Worm (Caenorhabditis elegans) whole organism, late embryonic: ENCODE results near the gene idi-1.

Source experiments
- C08G9.2 ChIP-seq: sonication (generic microtip); optimal IDR thresholded peaks from 2 replicates; lab custom pipeline; 2016; ENCODE audit warnings: mild to moderate bottlenecking, missing genetic modification characterization, moderate library complexity, missing compliant biosample characterization
- C38D4.7 ChIP-seq: fragments of 200-800 bp; sonication (Bioruptor generic); optimal IDR thresholded peaks from 2 replicates; lab custom pipeline; 2018; ENCODE audit warnings: mild to moderate bottlenecking, missing genetic modification characterization, moderate library complexity, missing compliant biosample characterization
- K09A11.1 ChIP-seq: sonication (generic microtip); optimal IDR thresholded peaks from 2 replicates; lab custom pipeline; 2017; ENCODE audit warnings: antibody characterized with exemption, mild to moderate bottlenecking, missing genetic modification characterization, missing compliant biosample characterization; ENCODE audit not compliant: insufficient read depth
- T23F11.4 ChIP-seq: fragments of 200-800 bp; sonication (Bioruptor generic); optimal IDR thresholded peaks from 2 replicates; lab custom pipeline; 2018; ENCODE audit warnings: mild to moderate bottlenecking, missing genetic modification characterization, missing compliant biosample characterization
- Y22D7AL.16 ChIP-seq: sonication (generic microtip); optimal IDR thresholded peaks from 2 replicates; lab custom pipeline; 2016; ENCODE audit warnings: missing genetic modification characterization, missing compliant biosample characterization
- ahr-1 ChIP-seq: sonication (generic microtip); optimal IDR thresholded peaks from 2 replicates; lab custom pipeline; 2016; ENCODE audit warnings: missing genetic modification characterization, missing compliant biosample characterization
- ama-1 ChIP-seq: fragments of 150-350 bp; optimal IDR thresholded peaks from 2 replicates; lab custom pipeline; 2014
- ceh-14 ChIP-seq: sonication (generic microtip); optimal IDR thresholded peaks from 2 replicates; lab custom pipeline; 2016; ENCODE audit warnings: missing genotype, missing genetic modification characterization, missing compliant biosample characterization
- ceh-19 ChIP-seq: fragments of 200-800 bp; sonication (Bioruptor generic); optimal IDR thresholded peaks from 2 replicates; lab custom pipeline; 2018; ENCODE audit warnings: mild to moderate bottlenecking, missing genetic modification characterization, missing compliant biosample characterization
- ceh-2 ChIP-seq: sonication (generic microtip); optimal IDR thresholded peaks from 2 replicates; lab custom pipeline; 2016; ENCODE audit warnings: missing genotype, missing genetic modification characterization, missing compliant biosample characterization
- ceh-22 ChIP-seq: sonication (generic microtip); optimal IDR thresholded peaks from 2 replicates; lab custom pipeline; 2017; ENCODE audit warnings: missing biosample characterization, missing genetic modification characterization
- ceh-34 ChIP-seq: sonication (generic microtip); optimal IDR thresholded peaks from 2 replicates; lab custom pipeline; 2016; ENCODE audit warnings: mild to moderate bottlenecking, missing genetic modification characterization, missing compliant biosample characterization
- ceh-48 ChIP-seq: sonication (generic microtip); optimal IDR thresholded peaks from 2 replicates; lab custom pipeline; 2016; ENCODE audit warnings: missing genetic modification characterization, inconsistent platforms, missing compliant biosample characterization
- ceh-9 ChIP-seq: sonication (generic microtip); optimal IDR thresholded peaks from 2 replicates; lab custom pipeline; 2016; ENCODE audit warnings: mild to moderate bottlenecking, missing genetic modification characterization, inconsistent platforms, missing compliant biosample characterization
- che-1 ChIP-seq: sonication (generic microtip); optimal IDR thresholded peaks from 2 replicates; lab custom pipeline; 2016; ENCODE audit warnings: mild to moderate bottlenecking, missing genetic modification characterization, missing compliant biosample characterization
- elt-2 ChIP-seq: sonication (generic microtip); optimal IDR thresholded peaks from 2 replicates; lab custom pipeline; 2016; ENCODE audit warnings: missing genetic modification reagents, missing genetic modification characterization, missing compliant biosample characterization
- elt-4 ChIP-seq: sonication (generic microtip); optimal IDR thresholded peaks from 2 replicates; lab custom pipeline; 2016; ENCODE audit warnings: missing genetic modification characterization, missing compliant biosample characterization
- ets-4 ChIP-seq: sonication (generic microtip); optimal IDR thresholded peaks from 2 replicates; lab custom pipeline; 2016; ENCODE audit warnings: missing genetic modification characterization, missing compliant biosample characterization
- gmeb-2 ChIP-seq: sonication (generic microtip); optimal IDR thresholded peaks from 2 replicates; lab custom pipeline; 2016; ENCODE audit warnings: missing genetic modification characterization, inconsistent platforms, missing compliant biosample characterization
- hlh-13 ChIP-seq: fragments of 200-800 bp; sonication (Bioruptor generic); optimal IDR thresholded peaks from 2 replicates; lab custom pipeline; 2018; ENCODE audit warnings: mild to moderate bottlenecking, missing genetic modification characterization, missing compliant biosample characterization
- hlh-15 ChIP-seq: sonication (generic microtip); optimal IDR thresholded peaks from 2 replicates; lab custom pipeline; 2016; ENCODE audit warnings: missing genetic modification characterization, missing compliant biosample characterization
- hlh-30 ChIP-seq: sonication (generic microtip); optimal IDR thresholded peaks from 2 replicates; lab custom pipeline; 2017; ENCODE audit warnings: antibody characterized with exemption, missing genetic modification characterization, missing compliant biosample characterization; ENCODE audit not compliant: insufficient read depth
- lim-6 ChIP-seq: sonication (generic microtip); optimal IDR thresholded peaks from 2 replicates; lab custom pipeline; 2016; ENCODE audit warnings: missing genetic modification characterization, missing compliant biosample characterization
- lin-11 ChIP-seq: fragments of 200-800 bp; sonication (Bioruptor generic); optimal IDR thresholded peaks from 2 replicates; lab custom pipeline; 2018; ENCODE audit warnings: mild to moderate bottlenecking, missing genetic modification characterization, missing compliant biosample characterization
- mec-3 ChIP-seq: sonication (generic microtip); optimal IDR thresholded peaks from 2 replicates; lab custom pipeline; 2016; ENCODE audit warnings: borderline replicate concordance, missing genetic modification characterization, missing compliant biosample characterization
- nfya-1 ChIP-seq: sonication (generic microtip); optimal IDR thresholded peaks from 2 replicates; lab custom pipeline; 2017; ENCODE audit warnings: missing genetic modification characterization, mild to moderate bottlenecking, missing compliant biosample characterization, antibody characterized with exemption, moderate library complexity
- npax-4 ChIP-seq: sonication (generic microtip); optimal IDR thresholded peaks from 2 replicates; lab custom pipeline; 2016; ENCODE audit warnings: missing genetic modification characterization, missing compliant biosample characterization
- odd-2 ChIP-seq: sonication (generic microtip); optimal IDR thresholded peaks from 2 replicates; lab custom pipeline; 2017; ENCODE audit warnings: antibody characterized with exemption, mild to moderate bottlenecking, missing genetic modification characterization, missing compliant biosample characterization
- pha-2 ChIP-seq: sonication (generic microtip); optimal IDR thresholded peaks from 2 replicates; lab custom pipeline; 2017; ENCODE audit warnings: mild to moderate bottlenecking, missing genetic modification characterization, missing compliant biosample characterization
- pha-4 ChIP-seq: fragments of 150-350 bp; optimal IDR thresholded peaks from 2 replicates; lab custom pipeline; 2018; ENCODE audit warnings: missing biosample characterization, missing genetic modification reagents, missing genetic modification characterization
- pqm-1 ChIP-seq: sonication (generic microtip); optimal IDR thresholded peaks from 2 replicates; lab custom pipeline; 2016; ENCODE audit warnings: missing genetic modification characterization, missing compliant biosample characterization
- pros-1 ChIP-seq: fragments of 150-350 bp; optimal IDR thresholded peaks from 2 replicates; lab custom pipeline; 2014; ENCODE audit warnings: missing biosample characterization, missing genetic modification reagents, missing genetic modification characterization
- ref-2 ChIP-seq: sonication (generic microtip); optimal IDR thresholded peaks from 2 replicates; lab custom pipeline; 2016; ENCODE audit warnings: missing genetic modification characterization, missing compliant biosample characterization
- rnt-1 ChIP-seq: sonication (generic microtip); optimal IDR thresholded peaks from 2 replicates; lab custom pipeline; 2016; ENCODE audit warnings: missing genetic modification characterization, missing compliant biosample characterization
- sox-2 ChIP-seq: fragments of 200-800 bp; sonication (Bioruptor generic); IDR thresholded peaks from 2 replicates; pipeline ENCODE4 v1.3.6; 2022; ENCODE audit warnings: missing genetic modification reagents, missing genetic modification characterization, missing compliant biosample characterization
- syd-9 ChIP-seq: sonication (generic microtip); optimal IDR thresholded peaks from 2 replicates; lab custom pipeline; 2016; ENCODE audit warnings: mild to moderate bottlenecking, missing genetic modification characterization, moderate library complexity, missing compliant biosample characterization
- ttx-3 ChIP-seq: sonication (generic microtip); optimal IDR thresholded peaks from 2 replicates; lab custom pipeline; 2016; ENCODE audit warnings: missing genetic modification reagents, missing genetic modification characterization, missing compliant biosample characterization
- unc-86 ChIP-seq: sonication (generic microtip); optimal IDR thresholded peaks from 2 replicates; lab custom pipeline; 2016; ENCODE audit warnings: missing genetic modification characterization, missing compliant biosample characterization

The idi-1 gene

DNA sequence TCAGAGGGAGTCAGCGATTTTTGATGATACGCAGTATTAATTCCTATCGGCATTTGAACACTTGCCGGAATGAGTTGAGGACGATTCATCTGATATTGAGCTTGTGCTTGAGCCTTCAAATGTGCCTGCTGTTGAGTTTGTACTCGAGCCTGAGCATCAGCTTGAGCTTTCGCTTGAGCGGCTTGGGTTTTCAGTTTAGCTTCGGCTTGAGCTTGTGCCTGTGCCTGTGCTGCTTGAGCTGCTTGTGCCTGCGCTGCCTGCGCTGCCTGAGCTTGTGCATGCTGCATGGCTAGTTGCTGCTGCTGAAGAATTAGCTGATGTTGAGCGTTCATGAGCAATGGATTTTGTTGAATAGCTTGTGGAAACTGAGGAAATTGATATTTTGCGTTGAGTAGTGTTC, 24.4 kb downstream of the idi-1 start:
- TF ChIP-seq che-1 (tag; lab: Kevin White, UChicago) (no peak), ama-1 (lab: Kevin White, UChicago) (no peak), nfya-1 (tag; lab: Kevin White, UChicago) (no peak), ceh-19 (GFP tag; lab: Kevin White, UChicago) (no peak), lim-6 (tag; lab: Kevin White, UChicago) (no peak), pha-2 (no peak), C38D4.7 (no peak), elt-2 (tag; lab: Kevin White, UChicago) (no peak), Y22D7AL.16 (tag; lab: Kevin White, UChicago) (no peak), ceh-9 (tag; lab: Kevin White, UChicago) (no peak), unc-86 (tag; lab: Kevin White, UChicago) (no peak), rnt-1 (no peak), pha-4 (tag; lab: Kevin White, UChicago) (no peak)

DNA sequence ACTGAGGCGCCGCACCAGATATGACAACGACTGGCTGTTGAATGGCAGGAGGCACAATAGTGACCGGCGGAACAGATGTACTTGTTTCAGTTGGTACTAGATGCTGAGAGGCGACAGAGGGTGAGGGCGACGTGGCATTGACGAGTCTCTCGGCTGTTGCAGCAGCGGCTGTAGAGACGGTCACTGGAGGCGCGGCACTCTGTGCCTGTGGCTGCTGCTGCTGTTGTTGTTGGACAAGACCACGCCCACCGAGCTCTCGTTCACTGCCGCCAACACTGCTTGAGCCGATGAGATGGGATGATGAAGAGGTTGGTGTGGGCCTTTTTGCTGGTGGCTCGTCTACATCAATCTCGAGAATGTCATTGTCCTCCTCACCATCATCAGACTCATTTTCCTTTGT, 25.6 kb downstream of the idi-1 start:
- no peak for TF ChIP-seq nfya-1 (tag; lab: Kevin White, UChicago)
- no peak for TF ChIP-seq odd-2
- no peak for TF ChIP-seq mec-3 (tag; lab: Kevin White, UChicago)
- TF ChIP-seq ceh-34 (tag; lab: Kevin White, UChicago) = no peak
- no peak for TF ChIP-seq hlh-13 (GFP tag; lab: Kevin White, UChicago)
- no peak for TF ChIP-seq ceh-22 (tag; lab: Kevin White, UChicago)
- TF ChIP-seq pqm-1 (tag; lab: Kevin White, UChicago) = no peak
- no peak for TF ChIP-seq elt-4 (tag; lab: Kevin White, UChicago)
- no peak for TF ChIP-seq hlh-30
- TF ChIP-seq gmeb-2 (tag; lab: Kevin White, UChicago) = no peak
- TF ChIP-seq rnt-1 = no peak
- TF ChIP-seq sox-2 = no peak

DNA sequence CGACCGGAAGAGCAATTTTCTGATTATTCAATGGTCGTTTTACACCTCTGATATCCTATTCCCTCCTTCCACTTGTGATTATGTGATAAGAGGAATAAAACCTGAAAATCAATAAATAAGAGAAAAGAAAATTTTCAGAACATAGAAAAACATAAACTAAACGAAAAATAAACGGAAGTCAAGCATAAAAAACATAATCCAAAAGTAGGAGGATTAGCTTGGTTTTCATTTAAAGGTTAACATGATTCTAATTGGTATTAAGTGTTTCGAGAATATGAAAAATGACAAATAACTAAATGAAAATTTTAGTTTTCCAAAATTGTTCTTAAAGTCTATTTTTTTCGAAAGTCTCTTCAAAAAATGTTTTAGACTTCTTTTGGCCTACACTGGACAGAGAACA, 29.6 kb downstream of the idi-1 start, which contains the start of gene gei-8:
Gene gei-8, minus strand, starts transcription at position 101 of the 400 bp plus-strand sequence.
- no peak for TF ChIP-seq T23F11.4 (GFP tag; lab: Kevin White, UChicago)
- TF ChIP-seq ceh-19 (GFP tag; lab: Kevin White, UChicago) = no peak
- no peak for TF ChIP-seq pros-1 (tag; lab: Kevin White, UChicago)
- TF ChIP-seq ref-2 = no peak
- no peak for TF ChIP-seq ceh-2 (tag; lab: Kevin White, UChicago)
- no peak for TF ChIP-seq Y22D7AL.16 (tag; lab: Kevin White, UChicago)
- no peak for TF ChIP-seq ets-4 (tag; lab: Kevin White, UChicago)
- TF ChIP-seq hlh-15 (tag; lab: Kevin White, UChicago) = no peak
- TF ChIP-seq lin-11 = no peak
- TF ChIP-seq unc-86 (tag; lab: Kevin White, UChicago) = no peak
- TF ChIP-seq K09A11.1 (tag; lab: Kevin White, UChicago) = no peak
- TF ChIP-seq ttx-3 = no peak
- no peak for TF ChIP-seq ceh-48 (tag; lab: Kevin White, UChicago)
- TF ChIP-seq ceh-9 (tag; lab: Kevin White, UChicago) = no peak
- no peak for TF ChIP-seq ceh-14 (tag; lab: Kevin White, UChicago)
- no peak for TF ChIP-seq elt-4 (tag; lab: Kevin White, UChicago)
- no peak for TF ChIP-seq npax-4 (tag; lab: Kevin White, UChicago)
- TF ChIP-seq C08G9.2 (tag; lab: Kevin White, UChicago) = no peak
- no peak for TF ChIP-seq odd-2

DNA sequence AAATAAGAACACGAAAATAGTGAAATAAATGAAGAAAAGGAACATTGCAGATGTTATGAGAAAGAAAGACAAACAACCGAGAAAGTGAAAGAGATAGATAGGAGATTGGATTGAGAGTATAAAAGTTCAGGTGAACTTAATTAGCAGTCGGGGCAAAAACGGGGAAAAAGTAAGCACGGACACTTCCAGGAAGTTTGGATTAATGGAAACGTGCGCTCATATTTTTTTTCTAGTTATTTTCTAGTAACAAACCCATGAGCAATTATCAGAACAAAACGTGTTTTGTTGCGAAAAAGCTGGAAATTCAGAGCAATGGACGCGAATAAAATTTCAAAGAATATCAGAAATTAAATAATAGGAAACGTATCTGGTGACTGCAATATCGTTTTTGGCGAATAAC, 30.4 kb downstream of the idi-1 start:
- TF ChIP-seq syd-9 (tag; lab: Kevin White, UChicago) = no peak
- TF ChIP-seq npax-4 (tag; lab: Kevin White, UChicago) = no peak
- no peak for TF ChIP-seq ahr-1
